Fruit fly (Drosophila melanogaster) whole organism, embryonic: Measurements from ENCODE around the gene CG10993.

Experiments used
- Ada2b ChIP-seq: fragments of 200-800 bp; sonication (Bioruptor generic); IDR thresholded peaks from 2 replicates; pipeline ENCODE4 v1.3.6; 2022; ENCODE audit warnings: missing biosample characterization, missing genetic modification characterization
- Awh ChIP-seq: fragments of 200-800 bp; sonication (Bioruptor generic); IDR thresholded peaks from 2 replicates; pipeline ENCODE4, ENCODE4 v1.3.6; 2022; ENCODE audit warnings: missing biosample characterization, missing genetic modification characterization
- CG10366 ChIP-seq: fragments of 200-800 bp; sonication (Bioruptor generic); IDR thresholded peaks from 2 replicates; pipeline ENCODE4 v1.3.6; 2022; ENCODE audit warnings: missing biosample characterization, missing genetic modification characterization
- CG10565 ChIP-seq: fragments of 200-800 bp; sonication (Bioruptor generic); optimal IDR thresholded peaks from 3 replicates; lab custom pipeline; 2016; ENCODE audit warnings: missing biosample characterization, mild to moderate bottlenecking, missing genetic modification characterization
- CG10654 ChIP-seq: fragments of 200-800 bp; sonication (Bioruptor generic); optimal IDR thresholded peaks from 2 replicates; lab custom pipeline; 2016; ENCODE audit warnings: missing biosample characterization, missing genetic modification characterization
- CG15601 ChIP-seq: fragments of 200-800 bp; sonication (Bioruptor generic); optimal IDR thresholded peaks from 3 replicates; lab custom pipeline; 2019; ENCODE audit warnings: missing biosample characterization, mild to moderate bottlenecking, missing genetic modification characterization, moderate library complexity
- CG17612 ChIP-seq: fragments of 200-800 bp; sonication (Bioruptor generic); IDR thresholded peaks from 2 replicates; pipeline ENCODE4 v1.3.6; 2022; ENCODE audit warnings: missing biosample characterization, missing genetic modification characterization
- CG1832 ChIP-seq: fragments of 200-800 bp; sonication (Bioruptor generic); optimal IDR thresholded peaks from 2 replicates; lab custom pipeline; 2017; ENCODE audit warnings: missing biosample characterization, mild to moderate bottlenecking, missing genetic modification characterization, inconsistent platforms
- CG2120 ChIP-seq: fragments of 200-800 bp; sonication (Bioruptor generic); optimal IDR thresholded peaks from 3 replicates; lab custom pipeline; 2016; ENCODE audit warnings: missing biosample characterization, missing genetic modification characterization
- CG31441 ChIP-seq: fragments of 200-800 bp; sonication (Bioruptor generic); IDR thresholded peaks from 2 replicates; pipeline ENCODE4 v1.3.6; 2022; ENCODE audit warnings: missing biosample characterization, missing genetic modification characterization
- CG33213 ChIP-seq: fragments of 200-800 bp; sonication (Bioruptor generic); optimal IDR thresholded peaks from 3 replicates; lab custom pipeline; 2016; ENCODE audit warnings: missing biosample characterization, missing genetic modification characterization
- CG4328 ChIP-seq: fragments of 200-800 bp; sonication (Bioruptor generic); optimal IDR thresholded peaks from 3 replicates; lab custom pipeline; 2017; ENCODE audit warnings: missing biosample characterization, missing genetic modification reagents, missing genetic modification characterization
- CG7271 ChIP-seq: fragments of 200-800 bp; sonication (Bioruptor generic); optimal IDR thresholded peaks from 2 replicates; lab custom pipeline; 2018; ENCODE audit warnings: missing biosample characterization, mild to moderate bottlenecking, missing genetic modification characterization, moderate library complexity
- CG7556 ChIP-seq: fragments of 200-800 bp; sonication (Bioruptor generic); optimal IDR thresholded peaks from 2 replicates; lab custom pipeline; 2017; ENCODE audit warnings: missing biosample characterization, mild to moderate bottlenecking, missing genetic modification characterization
- CG7786 ChIP-seq: fragments of 200-800 bp; sonication (Bioruptor generic); optimal IDR thresholded peaks from 2 replicates; lab custom pipeline; 2016; ENCODE audit warnings: missing biosample characterization, missing genetic modification characterization
- CG9932 ChIP-seq: fragments of 200-800 bp; sonication (Bioruptor generic); IDR thresholded peaks from 2 replicates; pipeline ENCODE4 v1.3.6; 2022; ENCODE audit warnings: missing biosample characterization, missing genetic modification characterization
- CoRest ChIP-seq: fragments of 200-800 bp; sonication (Bioruptor generic); optimal IDR thresholded peaks from 3 replicates; lab custom pipeline; 2018; ENCODE audit warnings: missing biosample characterization, mild to moderate bottlenecking, missing genetic modification characterization, moderate library complexity
- D19B ChIP-seq: fragments of 200-800 bp; sonication (Bioruptor generic); optimal IDR thresholded peaks from 2 replicates; lab custom pipeline; 2017; ENCODE audit warnings: missing biosample characterization, mild to moderate bottlenecking, missing genetic modification characterization
- Dbx ChIP-seq: fragments of 200-800 bp; sonication (Bioruptor generic); IDR thresholded peaks from 3 replicates; pipeline ENCODE4 v1.3.6; 2022; ENCODE audit warnings: missing biosample characterization, missing genetic modification characterization
- Fer3 ChIP-seq: fragments of 200-800 bp; sonication (Bioruptor generic); optimal IDR thresholded peaks from 2 replicates; lab custom pipeline; 2018; ENCODE audit warnings: missing biosample characterization, mild to moderate bottlenecking, missing genetic modification characterization, moderate library complexity
- Gsc ChIP-seq: fragments of 200-800 bp; sonication (Bioruptor generic); IDR thresholded peaks from 2 replicates; pipeline ENCODE4 v1.3.6; 2022; ENCODE audit warnings: missing biosample characterization, missing genetic modification characterization
- HHEX ChIP-seq: fragments of 200-800 bp; sonication (Bioruptor generic); optimal IDR thresholded peaks from 3 replicates; lab custom pipeline; 2017; ENCODE audit warnings: missing biosample characterization, mild to moderate bottlenecking, missing genetic modification characterization, missing genetic modification reagents
- HLH4C ChIP-seq: fragments of 200-800 bp; sonication (Bioruptor generic); IDR thresholded peaks from 3 replicates; pipeline ENCODE4 v1.3.6; 2022; ENCODE audit warnings: missing biosample characterization, missing genetic modification characterization; ENCODE audit not compliant: partially characterized antibody
- HLH54F ChIP-seq: fragments of 200-800 bp; sonication (Bioruptor generic); optimal IDR thresholded peaks from 3 replicates; lab custom pipeline; 2016; ENCODE audit warnings: missing biosample characterization, missing genetic modification characterization
- HLHmδ ChIP-seq: fragments of 200-800 bp; sonication (Bioruptor generic); optimal IDR thresholded peaks from 2 replicates; lab custom pipeline; 2018; ENCODE audit warnings: missing biosample characterization, mild to moderate bottlenecking, missing genetic modification characterization, moderate library complexity
- Lhr ChIP-seq: fragments of 200-800 bp; sonication (Bioruptor generic); optimal IDR thresholded peaks from 3 replicates; lab custom pipeline; 2017; ENCODE audit warnings: mild to moderate bottlenecking, missing biosample characterization, missing genetic modification reagents, missing genetic modification characterization
- Opbp ChIP-seq: fragments of 200-800 bp; sonication (Bioruptor generic); IDR thresholded peaks from 3 replicates; pipeline ENCODE4 v1.3.6; 2022; ENCODE audit warnings: missing biosample characterization, missing genetic modification characterization; ENCODE audit not compliant: partially characterized antibody
- Poxn ChIP-seq: fragments of 200-800 bp; sonication (Bioruptor generic); IDR thresholded peaks from 2 replicates; pipeline ENCODE4 v1.3.6; 2022; ENCODE audit warnings: missing biosample characterization, missing genetic modification characterization
- Side ChIP-seq: fragments of 200-800 bp; sonication (Bioruptor generic); optimal IDR thresholded peaks from 2 replicates; lab custom pipeline; 2016; ENCODE audit warnings: missing biosample characterization, missing genetic modification characterization
- Taf1 ChIP-seq: fragments of 200-800 bp; sonication (Bioruptor generic); IDR thresholded peaks from 2 replicates; pipeline ENCODE4 v1.3.6; 2022; ENCODE audit warnings: missing biosample characterization, missing genetic modification characterization
- Xbp1 ChIP-seq: fragments of 200-800 bp; sonication (Bioruptor generic); optimal IDR thresholded peaks from 3 replicates; lab custom pipeline; 2016; ENCODE audit warnings: missing biosample characterization, mild to moderate bottlenecking, missing genetic modification characterization
- bsh ChIP-seq, 2 experiments: fragments of 200-800 bp; sonication (Bioruptor generic); optimal IDR thresholded peaks; 2 replicates each; lab custom pipeline; 2017 to 2018; ENCODE audit warnings: mild to moderate bottlenecking in 2 of 2, missing biosample characterization in 2 of 2, missing genetic modification characterization in 2 of 2, moderate library complexity in 1 of 2
- cas ChIP-seq: fragments of 200-800 bp; sonication (Bioruptor generic); IDR thresholded peaks from 2 replicates; pipeline ENCODE4 v1.3.6; 2022; ENCODE audit warnings: missing biosample characterization, missing genetic modification characterization
- cato ChIP-seq: fragments of 200-800 bp; sonication (Bioruptor generic); optimal IDR thresholded peaks from 2 replicates; lab custom pipeline; 2016; ENCODE audit warnings: missing biosample characterization, missing genetic modification characterization, borderline replicate concordance
- dati ChIP-seq: fragments of 200-800 bp; sonication (Bioruptor generic); IDR thresholded peaks from 2 replicates; pipeline ENCODE4 v1.3.6; 2022; ENCODE audit warnings: missing biosample characterization, missing genetic modification characterization
- ems ChIP-seq: fragments of 200-800 bp; sonication (Bioruptor generic); optimal IDR thresholded peaks from 3 replicates; lab custom pipeline; 2016; ENCODE audit warnings: missing biosample characterization, missing genetic modification characterization
- ewg ChIP-seq: fragments of 200-800 bp; sonication (Bioruptor generic); optimal IDR thresholded peaks from 3 replicates; lab custom pipeline; 2017; ENCODE audit warnings: mild to moderate bottlenecking, missing biosample characterization, missing genetic modification reagents, missing genetic modification characterization
- fd3F ChIP-seq: fragments of 200-800 bp; sonication (Bioruptor generic); optimal IDR thresholded peaks from 2 replicates; lab custom pipeline; 2018; ENCODE audit warnings: missing biosample characterization, mild to moderate bottlenecking, missing genetic modification characterization, moderate library complexity
- gcm2 ChIP-seq: fragments of 200-800 bp; sonication (Bioruptor generic); optimal IDR thresholded peaks from 2 replicates; lab custom pipeline; 2016; ENCODE audit warnings: missing biosample characterization, missing genetic modification characterization
- jumu ChIP-seq: fragments of 200-800 bp; sonication (Bioruptor generic); optimal IDR thresholded peaks from 3 replicates; lab custom pipeline; 2016; ENCODE audit warnings: missing biosample characterization, missing genetic modification characterization
- ken ChIP-seq: fragments of 200-800 bp; sonication (Bioruptor generic); IDR thresholded peaks from 3 replicates; pipeline ENCODE4 v1.3.6; 2022; ENCODE audit warnings: missing biosample characterization, missing genetic modification characterization
- lab ChIP-seq: fragments of 200-800 bp; sonication (Bioruptor generic); optimal IDR thresholded peaks from 3 replicates; lab custom pipeline; 2017; ENCODE audit warnings: missing biosample characterization, missing genetic modification characterization, mild to moderate bottlenecking, moderate library complexity, missing genetic modification reagents
- pnt ChIP-seq: fragments of 200-800 bp; sonication (Bioruptor generic); optimal IDR thresholded peaks from 3 replicates; lab custom pipeline; 2016; ENCODE audit warnings: missing biosample characterization, missing genetic modification characterization
- sc ChIP-seq, 3 experiments: fragments of >200 bp in 2 of 3; fragments of 200-800 bp in 1 of 3; sonication (Bioruptor generic) in 1 of 3; optimal IDR thresholded peaks; 2 replicates in 2 of 3; 3 replicates in 1 of 3; lab custom pipeline; 2017; ENCODE audit warnings: mild to moderate bottlenecking in 1 of 3, missing biosample characterization in 1 of 3, missing genetic modification characterization in 1 of 3, missing genetic modification reagents in 1 of 3
- vfl ChIP-seq: fragments of 200-800 bp; sonication (Bioruptor generic); optimal IDR thresholded peaks from 2 replicates; lab custom pipeline; 2016; ENCODE audit warnings: missing biosample characterization, missing genetic modification characterization
- vvl ChIP-seq: fragments of 200-800 bp; sonication (Bioruptor generic); IDR thresholded peaks from 2 replicates; pipeline ENCODE4 v1.3.6; 2022; ENCODE audit warnings: missing biosample characterization, missing genetic modification characterization
- wor ChIP-seq: fragments of 200-800 bp; sonication (Bioruptor generic); IDR thresholded peaks from 2 replicates; pipeline ENCODE4 v1.3.6; 2022; ENCODE audit warnings: missing biosample characterization, missing genetic modification characterization
- z ChIP-seq: fragments of 200-800 bp; sonication (Bioruptor generic); IDR thresholded peaks from 3 replicates; pipeline ENCODE4 v1.3.6; 2022; ENCODE audit warnings: missing biosample characterization, missing genetic modification characterization
- zen2 ChIP-seq: fragments of 200-800 bp; sonication (Bioruptor generic); IDR thresholded peaks from 3 replicates; pipeline ENCODE4 v1.3.6; 2022; ENCODE audit warnings: missing biosample characterization, missing genetic modification characterization; ENCODE audit not compliant: partially characterized antibody

Gene CG10993

dm6 chrX:13762372-13762883, 28.5 kb downstream of the CG10993 start, which contains the start of gene rdgB (continued):
- TF ChIP-seq HLH54F (GFP tag; lab: Kevin White, UChicago) (peak; percentile 22), ewg (GFP tag; lab: Kevin White, UChicago) (peak; percentile 85), D19B (GFP tag; lab: Kevin White, UChicago) (peak; percentile 57), CG7271 (tag; lab: Kevin White, UChicago) (no peak), Ada2b (GFP tag; lab: Robert Waterston, UW) (peak; percentile 58), HLH4C (no peak), CG33213 (GFP tag; lab: Kevin White, UChicago) (no peak), Dbx (GFP tag; lab: Robert Waterston, UW) (peak; percentile 76; the same call in 2 of the 3 replicates), pnt (peak; percentile 6), fd3F (GFP tag; lab: Kevin White, UChicago) (peak; percentile 57), CG9932 (GFP tag; lab: Robert Waterston, UW) (peak; percentile 68), CG2120 (GFP tag; lab: Kevin White, UChicago) (peak; percentile 75), Side (GFP tag; lab: Kevin White, UChicago) (no peak), wor (GFP tag; lab: Robert Waterston, UW) (peak; percentile 67), Lhr (GFP tag; lab: Kevin White, UChicago) (peak; percentile 15), ems (GFP tag; lab: Kevin White, UChicago) (peak; percentile 21), CG7556 (peak; percentile 84), CoRest (peak; percentile 91), CG10366 (GFP tag; lab: Robert Waterston, UW) (peak; percentile 35), Fer3 (peak; percentile 72), dati (GFP tag; lab: Robert Waterston, UW) (0 out of 2 replicates have a peak, but pooled peaks have one; percentile 2), HLHmδ (GFP tag; lab: Kevin White, UChicago) (no peak), Xbp1 (peak; percentile 81), jumu (no peak), HHEX (GFP tag; lab: Kevin White, UChicago) (peak; percentile 82), Taf1 (GFP tag; lab: Robert Waterston, UW) (peak; percentile 39; the same call in 1 of the 2 replicates), Opbp (no peak), CG15601 (tag; lab: Kevin White, UChicago) (peak; percentile 78), CG10565 (GFP tag; lab: Kevin White, UChicago) (no peak), zen2 (GFP tag; lab: Robert Waterston, UW) (no peak), z (GFP tag; lab: Robert Waterston, UW) (no peak), Gsc (0 out of 2 replicates have a peak, but pooled peaks have one; percentile 29), Poxn (GFP tag; lab: Robert Waterston, UW) (no peak; the same call in 1 of the 2 replicates), cato (GFP tag; lab: Kevin White, UChicago) (peak; percentile 20), CG31441 (GFP tag; lab: Robert Waterston, UW) (peak; percentile 82), CG4328 (GFP tag; lab: Kevin White, UChicago) (peak; percentile 64), gcm2 (GFP tag; lab: Kevin White, UChicago) (peak; percentile 41), vvl (GFP tag; lab: Robert Waterston, UW) (peak; percentile 83; the same call in 1 of the 2 replicates), vfl (GFP tag; lab: Kevin White, UChicago) (peak; percentile 32), CG1832 (GFP tag; lab: Kevin White, UChicago) (no peak), cas (GFP tag; lab: Robert Waterston, UW) (no peak), sc (optimal IDR thresholded peaks at IDR 0.05; lab: Kevin White, UChicago) (no peak), sc (GFP tag; optimal IDR thresholded peaks at IDR 0.05; lab: Kevin White, UChicago) (peak; percentile 60), Awh (no peak), bsh (GFP tag; optimal IDR thresholded peaks at IDR 0.05; lab: Kevin White, UChicago) (peak in 1 of 2 experiments; percentile 78), lab (GFP tag; lab: Kevin White, UChicago) (peak; percentile 78), CG10654 (GFP tag; lab: Kevin White, UChicago) (peak; percentile 58), ken (peak; percentile 64; the same call in 1 of the 3 replicates), CG17612 (GFP tag; lab: Robert Waterston, UW) (no peak), CG7786 (GFP tag; lab: Kevin White, UChicago) (no peak)
